Worm (Caenorhabditis elegans): Measurements from ENCODE around the gene BE0003N10.1.

BE0003N10.1 gene

DNA sequence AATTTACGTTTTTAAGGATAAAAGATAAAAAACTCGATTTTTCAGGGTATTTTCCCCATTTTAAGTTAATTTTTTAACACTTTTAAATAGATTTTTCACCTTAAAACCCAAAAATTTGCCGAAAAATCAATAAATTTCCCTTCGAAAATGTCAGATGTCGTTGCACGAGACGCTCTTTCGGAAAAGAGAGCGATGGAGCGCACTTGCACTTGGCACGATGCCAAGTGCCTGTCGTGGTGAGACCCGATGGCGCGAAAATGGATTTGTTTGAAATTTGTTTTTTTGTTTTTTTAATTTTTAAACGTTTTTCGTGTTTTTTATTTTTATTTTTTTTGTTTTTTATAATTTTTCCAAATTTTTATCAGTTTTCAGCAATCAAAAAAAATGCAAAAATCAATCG is 43.2 kb downstream of the BE0003N10.1 start, which contains the start of the genes rab-18 and kbp-4 (continued):
- no peak for TF ChIP-seq fkh-6 (tag; optimal IDR thresholded peaks at IDR 0.05)
- no peak for TF ChIP-seq Y22D7AL.16 (tag; optimal IDR thresholded peaks at IDR 0.05)
- peak; percentile 7 for TF ChIP-seq ets-4 (tag; optimal IDR thresholded peaks at IDR 0.05)
- no peak for TF ChIP-seq C08G9.2 (tag; optimal IDR thresholded peaks at IDR 0.05)
- no peak for TF ChIP-seq syd-9 (tag; optimal IDR thresholded peaks at IDR 0.05)
- peak; percentile 36 for TF ChIP-seq unc-55 (GFP tag; optimal IDR thresholded peaks at IDR 0.05)
- no peak for TF ChIP-seq F13H6.1 (tag; optimal IDR thresholded peaks at IDR 0.05)

DNA sequence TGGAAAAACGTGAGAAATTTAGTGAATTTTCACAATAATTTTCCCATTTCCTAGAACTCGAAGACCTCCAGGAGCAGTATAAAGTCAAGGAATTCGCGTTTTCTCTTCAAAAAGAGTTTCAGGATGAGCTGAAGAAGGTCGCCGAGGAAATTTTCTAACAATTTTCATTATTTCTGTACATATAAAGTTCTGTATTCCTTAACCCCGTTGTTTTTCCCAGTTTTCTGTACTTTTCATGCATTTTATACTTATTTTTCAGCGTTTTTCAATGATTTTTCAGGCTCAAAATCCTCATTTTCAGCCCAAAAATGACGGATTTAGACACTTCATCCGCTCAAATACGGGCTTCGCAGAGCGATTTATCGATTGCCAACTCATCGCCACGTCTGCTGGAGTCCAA is 43.8 kb downstream of the BE0003N10.1 start, which contains the start of gene par-2:
Gene par-2, plus strand, starts transcription at position 301 of the 400 bp plus-strand sequence.
- TF ChIP-seq mec-3 (tag; optimal IDR thresholded peaks at IDR 0.05; ENCODE audit: borderline replicate concordance) (no peak), che-1 (tag; optimal IDR thresholded peaks at IDR 0.05) (no peak), rnt-1 (tag; optimal IDR thresholded peaks at IDR 0.05) (no peak), tbx-2 (tag; optimal IDR thresholded peaks at IDR 0.05) (no peak), ceh-48 (tag; optimal IDR thresholded peaks at IDR 0.05) (no peak), ttx-3 (tag; optimal IDR thresholded peaks at IDR 0.05) (no peak), Y22D7AL.16 (tag; optimal IDR thresholded peaks at IDR 0.05) (no peak), hlh-30 (tag; optimal IDR thresholded peaks at IDR 0.05; ENCODE audit: insufficient read depth) (no peak), ceh-18 (tag; optimal IDR thresholded peaks at IDR 0.05) (no peak), syd-9 (tag; optimal IDR thresholded peaks at IDR 0.05) (no peak), fax-1 (tag; optimal IDR thresholded peaks at IDR 0.05) (no peak), ceh-22 (tag; optimal IDR thresholded peaks at IDR 0.05) (no peak), pros-1 (tag; optimal IDR thresholded peaks at IDR 0.05) (no peak), ceh-9 (tag; optimal IDR thresholded peaks at IDR 0.05) (no peak), sox-2 (GFP tag; IDR thresholded peaks at IDR 0.05) (no peak), unc-86 (tag; optimal IDR thresholded peaks at IDR 0.05) (no peak)

DNA sequence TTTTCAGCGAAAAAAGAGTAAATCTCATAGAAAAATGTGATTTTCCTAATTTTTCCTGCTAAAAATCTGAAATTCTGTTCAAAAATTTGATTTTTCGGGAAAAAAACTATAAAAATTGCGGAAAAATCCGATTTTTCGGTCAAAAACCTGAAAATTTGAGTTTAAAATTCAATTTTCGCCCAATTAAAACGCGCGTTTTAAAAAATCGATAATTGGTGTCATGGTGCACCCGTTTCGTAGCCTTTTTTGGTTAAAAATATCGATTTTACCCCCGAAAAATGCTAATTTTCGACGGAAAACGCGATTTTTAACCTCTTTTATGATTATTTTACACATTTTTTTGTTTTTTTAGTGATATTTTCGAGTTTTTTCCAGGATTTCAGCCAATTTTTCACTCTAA is 47.7 kb downstream of the BE0003N10.1 start:
- TF ChIP-seq elt-2 (tag; optimal IDR thresholded peaks at IDR 0.05): no peak
- TF ChIP-seq ceh-48 (tag; optimal IDR thresholded peaks at IDR 0.05): peak; percentile 69

DNA sequence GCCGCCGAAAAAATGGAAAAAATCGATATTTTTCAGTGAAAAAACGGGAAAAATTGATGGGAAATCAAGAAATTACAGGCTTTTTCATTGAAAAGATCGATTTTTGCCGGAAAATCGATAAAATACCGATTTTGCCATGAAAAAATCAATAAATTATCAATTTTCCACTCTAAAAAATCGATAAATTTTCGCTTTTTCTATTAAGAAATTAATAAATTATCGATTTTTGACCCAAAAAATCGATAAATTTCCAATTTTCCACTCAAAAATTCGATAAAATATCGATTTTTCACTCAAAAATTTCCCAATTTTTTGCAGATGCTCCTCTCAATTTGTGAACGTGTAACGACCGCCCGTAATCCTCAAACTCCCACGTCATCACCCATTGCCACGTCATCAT is 57.1 kb downstream of the BE0003N10.1 start:
- TF ChIP-seq ceh-6 (GFP tag; optimal IDR thresholded peaks at IDR 0.05): no peak
- TF ChIP-seq ceh-48 (tag; optimal IDR thresholded peaks at IDR 0.05): peak; percentile 30

Data from whole organism, late embryonic.